Worm (Caenorhabditis elegans): ENCODE measurements around the gene C27D8.1.

DNA sequence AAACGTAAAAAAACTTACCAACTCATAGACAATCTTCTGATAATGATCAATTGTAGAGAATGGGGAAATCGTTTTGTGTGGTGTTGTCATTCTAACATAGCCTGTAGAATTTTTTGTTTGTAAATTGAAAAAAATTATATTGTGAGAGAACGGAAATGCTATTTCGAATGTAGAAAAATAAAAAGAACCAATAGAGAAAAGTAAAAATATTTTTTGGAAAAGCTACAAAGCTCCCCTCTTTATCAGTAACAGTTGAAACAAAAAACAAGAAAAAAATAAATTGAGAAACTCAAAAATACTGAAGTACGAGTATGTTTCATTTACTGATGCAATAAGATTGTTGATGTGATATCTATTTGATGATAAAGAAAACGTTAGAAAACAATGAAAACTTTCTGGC lies 6.0 kb upstream of the C27D8.1 start, which contains the start of gene C27D8.3:
- TF ChIP-seq flt-1 (GFP tag; IDR thresholded peaks at IDR 0.05): no peak
- TF ChIP-seq pes-1 (GFP tag; IDR thresholded peaks at IDR 0.05): no peak
- no peak for TF ChIP-seq hmg-4 (GFP tag; optimal IDR thresholded peaks at IDR 0.05)
- TF ChIP-seq ama-1 (optimal IDR thresholded peaks at IDR 0.05): no peak
